Fruit fly (Drosophila melanogaster): ENCODE measurements around the gene tgo.
A peak's percentile ranks its signal among the peaks of the same experiment; 100 is the strongest.

Gene tgo

dm6 chr3R:9050519-9051119 is 30.8 kb upstream of the tgo start, which contains the start of gene Nmdmc (continued):
- TF ChIP-seq ewg (GFP tag; optimal IDR thresholded peaks at IDR 0.05) = no peak
- TF ChIP-seq amos (GFP tag; IDR thresholded peaks at IDR 0.05; ENCODE audit: partially characterized antibody) = no peak
- TF ChIP-seq hkb (optimal IDR thresholded peaks at IDR 0.05) = peak; percentile 64
- TF ChIP-seq hkb (GFP tag; IDR thresholded peaks at IDR 0.05) = no peak
- TF ChIP-seq D19B (GFP tag; optimal IDR thresholded peaks at IDR 0.05) = no peak
- peak; percentile 20 for TF ChIP-seq CG17829 (tag; optimal IDR thresholded peaks at IDR 0.05)
- peak; percentile 36 for TF ChIP-seq Nf-YC (tag; optimal IDR thresholded peaks at IDR 0.05)
- TF ChIP-seq MESR4 (GFP tag; optimal IDR thresholded peaks at IDR 0.05) = peak; percentile 80
- TF ChIP-seq CG17359 (tag; optimal IDR thresholded peaks at IDR 0.05) = no peak
- TF ChIP-seq CG10267 (tag; optimal IDR thresholded peaks at IDR 0.05) = peak; percentile 55
- TF ChIP-seq CG12659 (GFP tag; optimal IDR thresholded peaks at IDR 0.05) = peak; percentile 43
- TF ChIP-seq CG10462 (GFP tag; optimal IDR thresholded peaks at IDR 0.05) = no peak
- peak; percentile 76 for TF ChIP-seq Abd-B (GFP tag; optimal IDR thresholded peaks at IDR 0.05)
- TF ChIP-seq CG7987 (GFP tag; optimal IDR thresholded peaks at IDR 0.05) = no peak
- no peak for TF ChIP-seq E2f1 (GFP tag; IDR thresholded peaks at IDR 0.05)
- peak in 1 of 2 experiments; percentile 5 for TF ChIP-seq Pdp1 (GFP tag; optimal IDR thresholded peaks at IDR 0.05)
- TF ChIP-seq CG7357 (GFP tag; IDR thresholded peaks at IDR 0.05) = no peak
- no peak for TF ChIP-seq CG12942 (GFP tag; optimal IDR thresholded peaks at IDR 0.05)
- peak; percentile 78 for TF ChIP-seq pzg (GFP tag; optimal IDR thresholded peaks at IDR 0.05)
- TF ChIP-seq Lhr (GFP tag; optimal IDR thresholded peaks at IDR 0.05) = peak; percentile 60
- TF ChIP-seq gsb-n (tag; optimal IDR thresholded peaks at IDR 0.05) = no peak
- no peak for TF ChIP-seq CG7372 (GFP tag; IDR thresholded peaks at IDR 0.05)
- no peak for TF ChIP-seq NK7.1 (GFP tag; optimal IDR thresholded peaks at IDR 0.05)
- no peak for TF ChIP-seq lab (GFP tag; optimal IDR thresholded peaks at IDR 0.05)
- no peak for TF ChIP-seq gcm (GFP tag; optimal IDR thresholded peaks at IDR 0.05)
- no peak for TF ChIP-seq H2.0 (GFP tag; IDR thresholded peaks at IDR 0.05)
- no peak for TF ChIP-seq Atf-2 (GFP tag; optimal IDR thresholded peaks at IDR 0.05)
- no peak for TF ChIP-seq CG18011 (GFP tag; optimal IDR thresholded peaks at IDR 0.05)
- TF ChIP-seq CG1233 (GFP tag; optimal IDR thresholded peaks at IDR 0.05) = no peak
- TF ChIP-seq CG3838 (GFP tag; optimal IDR thresholded peaks at IDR 0.05) = no peak
- TF ChIP-seq gro (GFP tag; optimal IDR thresholded peaks at IDR 0.05) = peak; percentile 16
- no peak for TF ChIP-seq CG33213 (GFP tag; optimal IDR thresholded peaks at IDR 0.05)
- TF ChIP-seq NFAT (GFP tag; IDR thresholded peaks at IDR 0.05) = no peak
- TF ChIP-seq phol (tag; optimal IDR thresholded peaks at IDR 0.05) = peak; percentile 62
- no peak for TF ChIP-seq Jarid2 (GFP tag; optimal IDR thresholded peaks at IDR 0.05)
- TF ChIP-seq CG2712 (tag; optimal IDR thresholded peaks at IDR 0.05) = peak; percentile 25
- peak; percentile 8 for TF ChIP-seq CG15479 (GFP tag; optimal IDR thresholded peaks at IDR 0.05)
- TF ChIP-seq CG17186 (GFP tag; optimal IDR thresholded peaks at IDR 0.05) = peak; percentile 13
- TF ChIP-seq Ets97D (GFP tag; optimal IDR thresholded peaks at IDR 0.05) = peak; percentile 38
- TF ChIP-seq dmrt11E (tag; optimal IDR thresholded peaks at IDR 0.05) = no peak
- no peak for TF ChIP-seq CG15696 (tag; optimal IDR thresholded peaks at IDR 0.05)
- no peak for TF ChIP-seq Dek (tag; optimal IDR thresholded peaks at IDR 0.05)
- TF ChIP-seq CG33557 (GFP tag; optimal IDR thresholded peaks at IDR 0.05) = peak; percentile 12
- peak; percentile 87 for TF ChIP-seq nerfin-1 (tag; optimal IDR thresholded peaks at IDR 0.05)
- TF ChIP-seq eve (GFP tag; optimal IDR thresholded peaks at IDR 0.05) = no peak
- TF ChIP-seq CG7786 (GFP tag; optimal IDR thresholded peaks at IDR 0.05) = no peak
- TF ChIP-seq ac (GFP tag; optimal IDR thresholded peaks at IDR 0.05) = no peak
- TF ChIP-seq nmo (GFP tag; optimal IDR thresholded peaks at IDR 0.05) = peak; percentile 51
- no peak for TF ChIP-seq row (GFP tag; IDR thresholded peaks at IDR 0.05)
- peak; percentile 71 for TF ChIP-seq Myb (GFP tag; optimal IDR thresholded peaks at IDR 0.05)

Measured in whole organism, embryonic.